Fruit fly (Drosophila melanogaster): ENCODE results near the gene Cip4.

DNA sequence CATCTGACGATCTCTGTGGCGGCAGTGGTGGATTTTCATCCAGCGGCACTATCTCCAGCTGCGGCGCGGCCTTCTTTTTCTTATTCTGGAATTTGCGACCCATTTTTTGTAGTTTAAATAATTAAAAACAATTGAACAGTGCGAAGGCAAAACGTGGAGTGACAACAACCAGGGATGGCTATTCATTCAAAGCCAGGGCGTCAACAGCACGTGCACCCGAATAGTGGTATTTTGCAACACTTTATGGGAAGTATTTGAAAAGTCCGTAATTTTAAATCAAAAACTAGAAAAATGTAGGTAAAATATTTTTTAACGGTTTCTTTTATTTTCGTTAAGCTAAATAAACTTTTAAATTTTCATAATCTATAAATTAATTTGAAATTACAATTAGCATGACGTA lies 81.3 kb downstream of the Cip4 start, which contains the start of gene CG11583:
- TF ChIP-seq Sox15 (GFP tag; optimal IDR thresholded peaks at IDR 0.05): no peak
- no peak for TF ChIP-seq Hr4 (GFP tag; optimal IDR thresholded peaks at IDR 0.05)
- no peak for TF ChIP-seq CG8119 (GFP tag; IDR thresholded peaks at IDR 0.05)
- TF ChIP-seq CG6808 (GFP tag; optimal IDR thresholded peaks at IDR 0.05): no peak
- TF ChIP-seq Hr38 (GFP tag; optimal IDR thresholded peaks at IDR 0.05): no peak
- no peak for TF ChIP-seq CG3919 (GFP tag; optimal IDR thresholded peaks at IDR 0.05)
- TF ChIP-seq Gug (GFP tag; IDR thresholded peaks at IDR 0.05): no peak
- no peak for TF ChIP-seq lz (GFP tag; optimal IDR thresholded peaks at IDR 0.05)
- no peak for TF ChIP-seq CG6163 (GFP tag; IDR thresholded peaks at IDR 0.05)
- TF ChIP-seq svp (GFP tag): no peak
- TF ChIP-seq Blimp-1 (GFP tag; optimal IDR thresholded peaks at IDR 0.05): no peak

Measured in whole organism, prepupa.